Worm (Caenorhabditis elegans) whole organism, L3 larva: ENCODE measurements around the gene R07C12.1.
"Not testable (repeated sequence)": the region's sequence is repeated elsewhere in the genome, so short reads cannot be mapped to it uniquely, and the experiment has no call there.

Source experiments
- fkh-10 ChIP-seq: sonication (generic microtip); optimal IDR thresholded peaks from 2 replicates; lab custom pipeline; 2017; ENCODE audit warnings: missing biosample characterization, missing genetic modification reagents, missing genetic modification characterization
- jun-1 ChIP-seq: fragments of 150-350 bp; optimal IDR thresholded peaks from 2 replicates; lab custom pipeline; 2014; ENCODE audit warnings: missing biosample characterization, missing genetic modification reagents, missing genetic modification characterization
- lin-39 ChIP-seq: fragments of 150-350 bp; optimal IDR thresholded peaks from 2 replicates; lab custom pipeline; 2018; ENCODE audit warnings: missing biosample characterization, missing genetic modification reagents, missing genetic modification characterization
- mdl-1 ChIP-seq: fragments of 150-350 bp; optimal IDR thresholded peaks from 2 replicates; lab custom pipeline; 2014; ENCODE audit warnings: missing biosample characterization, missing genetic modification characterization
- nhr-237 ChIP-seq: fragments of 150-350 bp; optimal IDR thresholded peaks from 2 replicates; lab custom pipeline; 2014; ENCODE audit warnings: missing biosample characterization, missing genetic modification characterization
- pha-4 ChIP-seq: fragments of 150-350 bp; optimal IDR thresholded peaks from 2 replicates; lab custom pipeline; 2014; ENCODE audit warnings: missing biosample characterization, missing genetic modification reagents, missing genetic modification characterization
- pqm-1 ChIP-seq: fragments of 150-350 bp; optimal IDR thresholded peaks from 2 replicates; lab custom pipeline; 2017; ENCODE audit warnings: missing biosample characterization, missing genetic modification characterization, inconsistent platforms
- sea-2 ChIP-seq: fragments of 150-350 bp; sonication (generic microtip); optimal IDR thresholded peaks from 4 replicates; lab custom pipeline; 2014; ENCODE audit warnings: missing biosample characterization, missing genetic modification reagents, missing genetic modification characterization
- snpc-4 ChIP-seq: fragments of 150-350 bp; optimal IDR thresholded peaks from 2 replicates; lab custom pipeline; 2014; ENCODE audit warnings: missing biosample characterization, missing genetic modification characterization
- tbx-2 ChIP-seq: sonication (generic microtip); optimal IDR thresholded peaks from 2 replicates; lab custom pipeline; 2016; ENCODE audit warnings: mild to moderate bottlenecking, missing genetic modification characterization, missing compliant biosample characterization
- unc-62 ChIP-seq: fragments of 150-350 bp; sonication (generic microtip); optimal IDR thresholded peaks from 4 replicates; lab custom pipeline; 2014; ENCODE audit warnings: missing biosample characterization, missing genetic modification reagents, missing genetic modification characterization
- zag-1 ChIP-seq: fragments of 150-350 bp; optimal IDR thresholded peaks from 2 replicates; lab custom pipeline; 2014; ENCODE audit warnings: missing biosample characterization, missing genetic modification characterization
- ztf-11 ChIP-seq: fragments of 150-350 bp; optimal IDR thresholded peaks from 2 replicates; lab custom pipeline; 2014; ENCODE audit warnings: missing biosample characterization, missing genetic modification characterization
- ztf-4 ChIP-seq: fragments of 150-350 bp; optimal IDR thresholded peaks from 2 replicates; lab custom pipeline; 2014; ENCODE audit warnings: missing biosample characterization, missing genetic modification characterization

- TF ChIP-seq tbx-2; ztf-11 (tag; lab: Kevin White, UChicago); pqm-1 (tag; lab: Kevin White, UChicago); unc-62 (GFP tag; lab: Kevin White, UChicago); lin-39 (tag; lab: Kevin White, UChicago); snpc-4 (tag; lab: Kevin White, UChicago); mdl-1 (tag; lab: Kevin White, UChicago); fkh-10; pha-4; ztf-4 (tag; lab: Kevin White, UChicago); nhr-237 (tag; lab: Kevin White, UChicago); zag-1 (tag; lab: Kevin White, UChicago); sea-2 (GFP tag; lab: Kevin White, UChicago); jun-1 (tag; lab: Kevin White, UChicago): not testable (repeated sequence)
Measured at ce11 chrIV:4125657-4126056, 26.6 kb upstream of the R07C12.1 start, which contains the start of gene F49F1.7.
